Worm (Caenorhabditis elegans): ENCODE results near the gene sra-33.

Gene sra-33

ce11 chrII:4574658-4575057 is 37.6 kb upstream of the sra-33 start:
- TF ChIP-seq tbx-37 (GFP tag; conservative IDR thresholded peaks at IDR 0.05) (0 out of 2 replicates have a peak, but pooled peaks have one; percentile 7), ceh-36 (tag; optimal IDR thresholded peaks at IDR 0.05) (no peak)

- TF ChIP-seq tra-4 (tag; optimal IDR thresholded peaks at IDR 0.05) (no peak), scrt-1 (GFP tag; IDR thresholded peaks at IDR 0.05) (no peak), ceh-36 (tag; optimal IDR thresholded peaks at IDR 0.05) (no peak), aly-1 (tag; optimal IDR thresholded peaks at IDR 0.05) (no peak)
These were observed 36.0 kb upstream of the sra-33 start for ce11 chrII:4573084-4573483.

- TF ChIP-seq hnd-1 (tag; optimal IDR thresholded peaks at IDR 0.05) (no peak), hmbx-1 (tag; optimal IDR thresholded peaks at IDR 0.05) (no peak)
These were observed 35.5 kb upstream of the sra-33 start for ce11 chrII:4572579-4572978.

- TF ChIP-seq pes-1 (GFP tag; IDR thresholded peaks at IDR 0.05) (no peak), sea-1 (GFP tag; conservative IDR thresholded peaks at IDR 0.05) (no peak), ceh-13 (GFP tag; optimal IDR thresholded peaks at IDR 0.05) (no peak), aly-1 (tag; optimal IDR thresholded peaks at IDR 0.05) (no peak), tbx-11 (GFP tag; IDR thresholded peaks at IDR 0.05) (no peak), hnd-1 (tag; optimal IDR thresholded peaks at IDR 0.05) (no peak), hmg-4 (GFP tag; optimal IDR thresholded peaks at IDR 0.05) (no peak), tra-4 (tag; optimal IDR thresholded peaks at IDR 0.05) (no peak), flt-1 (GFP tag; IDR thresholded peaks at IDR 0.05) (no peak), ets-7 (tag; optimal IDR thresholded peaks at IDR 0.05) (no peak), F13C5.2 (tag; optimal IDR thresholded peaks at IDR 0.05) (no peak), ama-1 (optimal IDR thresholded peaks at IDR 0.05) (no peak), scrt-1 (GFP tag; IDR thresholded peaks at IDR 0.05) (no peak)
These were observed 34.8 kb upstream of the sra-33 start, which contains the start of gene vab-1 for ce11 chrII:4571868-4572267. vab-1 (plus strand) TSS chrII:4572000.

ce11 chrII:4571112-4571511 is 34.1 kb upstream of the sra-33 start:
- peak; percentile 32 for TF ChIP-seq F13C5.2 (tag; optimal IDR thresholded peaks at IDR 0.05)
- no peak for TF ChIP-seq hnd-1 (tag; optimal IDR thresholded peaks at IDR 0.05)
- TF ChIP-seq ceh-36 (tag; optimal IDR thresholded peaks at IDR 0.05): no peak
- no peak for TF ChIP-seq flt-1 (GFP tag; IDR thresholded peaks at IDR 0.05)
- no peak for TF ChIP-seq sea-1 (GFP tag; conservative IDR thresholded peaks at IDR 0.05)
- no peak for TF ChIP-seq tbx-11 (GFP tag; IDR thresholded peaks at IDR 0.05)
- no peak for TF ChIP-seq ama-1 (optimal IDR thresholded peaks at IDR 0.05)
- TF ChIP-seq aly-1 (tag; optimal IDR thresholded peaks at IDR 0.05): no peak
- TF ChIP-seq hmg-4 (GFP tag; optimal IDR thresholded peaks at IDR 0.05): peak; percentile 75
- no peak for TF ChIP-seq ets-7 (tag; optimal IDR thresholded peaks at IDR 0.05)
- TF ChIP-seq ceh-13 (GFP tag; optimal IDR thresholded peaks at IDR 0.05): no peak
- TF ChIP-seq scrt-1 (GFP tag; IDR thresholded peaks at IDR 0.05): peak; percentile 74
- no peak for TF ChIP-seq tbx-37 (GFP tag; conservative IDR thresholded peaks at IDR 0.05)
- no peak for TF ChIP-seq hmbx-1 (tag; optimal IDR thresholded peaks at IDR 0.05)
- no peak for TF ChIP-seq tra-4 (tag; optimal IDR thresholded peaks at IDR 0.05)
- peak; percentile 29; the same call in 1 of the 2 replicates for TF ChIP-seq pes-1 (GFP tag; IDR thresholded peaks at IDR 0.05)
- TF ChIP-seq B0310.2 (tag; optimal IDR thresholded peaks at IDR 0.05): no peak

- TF ChIP-seq hnd-1 (tag; optimal IDR thresholded peaks at IDR 0.05) (no peak), flt-1 (GFP tag; IDR thresholded peaks at IDR 0.05) (no peak), scrt-1 (GFP tag; IDR thresholded peaks at IDR 0.05) (no peak), aly-1 (tag; optimal IDR thresholded peaks at IDR 0.05) (no peak), tbx-11 (GFP tag; IDR thresholded peaks at IDR 0.05) (no peak), ceh-36 (tag; optimal IDR thresholded peaks at IDR 0.05) (no peak), B0310.2 (tag; optimal IDR thresholded peaks at IDR 0.05) (no peak)
These were observed 29.2 kb upstream of the sra-33 start for ce11 chrII:4566237-4566636.

ce11 chrII:4565205-4565604 is 28.2 kb upstream of the sra-33 start:
- no peak for TF ChIP-seq pes-1 (GFP tag; IDR thresholded peaks at IDR 0.05)
- TF ChIP-seq scrt-1 (GFP tag; IDR thresholded peaks at IDR 0.05): no peak
- TF ChIP-seq hnd-1 (tag; optimal IDR thresholded peaks at IDR 0.05): no peak
- no peak for TF ChIP-seq sea-1 (GFP tag; conservative IDR thresholded peaks at IDR 0.05)
- no peak for TF ChIP-seq F13C5.2 (tag; optimal IDR thresholded peaks at IDR 0.05)
- TF ChIP-seq aly-1 (tag; optimal IDR thresholded peaks at IDR 0.05): no peak

DNA sequence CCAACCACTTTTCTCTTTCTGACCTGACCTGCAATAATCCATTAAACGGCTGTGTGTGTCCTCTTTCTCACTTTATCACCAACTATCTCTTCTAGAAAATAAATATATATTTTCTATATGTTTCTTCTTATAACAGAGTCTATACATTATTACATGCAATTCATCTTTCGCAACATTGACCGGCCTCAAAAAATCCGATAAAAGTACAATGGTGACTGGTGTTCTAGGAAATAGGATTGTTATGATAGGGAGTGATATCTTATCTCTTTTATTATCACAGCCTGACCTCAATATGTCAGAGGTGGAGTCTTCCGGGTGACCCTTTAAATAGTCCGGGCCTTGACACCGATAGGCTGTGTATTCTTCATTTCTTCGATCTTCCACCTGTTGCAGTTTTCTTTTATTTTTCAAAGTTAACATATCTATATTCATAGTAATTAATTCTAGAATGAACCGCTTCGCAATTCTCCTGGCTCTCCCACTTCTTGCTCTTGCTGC is 25.5 kb upstream of the sra-33 start, which contains the start of gene dao-2:
Gene dao-2 (plus strand): TSS at position 448 of the 498 bp plus-strand sequence.
- TF ChIP-seq hnd-1 (tag; optimal IDR thresholded peaks at IDR 0.05) (no peak), aly-1 (tag; optimal IDR thresholded peaks at IDR 0.05) (no peak), flt-1 (GFP tag; IDR thresholded peaks at IDR 0.05) (no peak), tbx-11 (GFP tag; IDR thresholded peaks at IDR 0.05) (no peak), hmg-4 (GFP tag; optimal IDR thresholded peaks at IDR 0.05) (no peak), ceh-36 (tag; optimal IDR thresholded peaks at IDR 0.05) (no peak), scrt-1 (GFP tag; IDR thresholded peaks at IDR 0.05) (no peak), pes-1 (GFP tag; IDR thresholded peaks at IDR 0.05) (no peak), B0310.2 (tag; optimal IDR thresholded peaks at IDR 0.05) (no peak), ceh-13 (GFP tag; optimal IDR thresholded peaks at IDR 0.05) (no peak), ama-1 (optimal IDR thresholded peaks at IDR 0.05) (no peak), ets-7 (tag; optimal IDR thresholded peaks at IDR 0.05) (no peak), hmbx-1 (tag; optimal IDR thresholded peaks at IDR 0.05) (no peak), tra-4 (tag; optimal IDR thresholded peaks at IDR 0.05) (no peak), sea-1 (GFP tag; conservative IDR thresholded peaks at IDR 0.05) (no peak), tbx-37 (GFP tag; conservative IDR thresholded peaks at IDR 0.05) (no peak), F13C5.2 (tag; optimal IDR thresholded peaks at IDR 0.05) (no peak)
